Fruit fly (Drosophila melanogaster) whole organism, embryonic: ENCODE results near the gene CG33172.

Source experiments
- Antp ChIP-seq: fragments of 200-800 bp; sonication (Bioruptor generic); optimal IDR thresholded peaks from 3 replicates; lab custom pipeline; 2016; ENCODE audit warnings: missing biosample characterization, missing genetic modification characterization
- CG11560 ChIP-seq: fragments of 200-800 bp; sonication (Bioruptor generic); IDR thresholded peaks from 3 replicates; pipeline ENCODE4 v1.3.6; 2022; ENCODE audit warnings: missing biosample characterization, missing genetic modification characterization
- CG12071 ChIP-seq: fragments of 200-800 bp; sonication (Bioruptor generic); optimal IDR thresholded peaks from 3 replicates; lab custom pipeline; 2018; ENCODE audit warnings: missing biosample characterization, mild to moderate bottlenecking, missing genetic modification characterization
- CG12299 ChIP-seq: fragments of 200-800 bp; sonication (Bioruptor generic); optimal IDR thresholded peaks from 2 replicates; lab custom pipeline; 2018; ENCODE audit warnings: missing biosample characterization, mild to moderate bottlenecking, missing genetic modification characterization
- CG12659 ChIP-seq: fragments of 200-800 bp; sonication (Bioruptor generic); optimal IDR thresholded peaks from 3 replicates; lab custom pipeline; 2017; ENCODE audit warnings: mild to moderate bottlenecking, missing biosample characterization, missing genetic modification reagents, missing genetic modification characterization
- CG15011 ChIP-seq: fragments of 200-800 bp; sonication (Bioruptor generic); optimal IDR thresholded peaks from 3 replicates; lab custom pipeline; 2018; ENCODE audit warnings: missing biosample characterization, mild to moderate bottlenecking, missing genetic modification characterization
- CG15479 ChIP-seq: fragments of 200-800 bp; sonication (Bioruptor generic); optimal IDR thresholded peaks from 3 replicates; lab custom pipeline; 2019; ENCODE audit warnings: missing biosample characterization, mild to moderate bottlenecking, missing genetic modification characterization, moderate library complexity
- CG18262 ChIP-seq: fragments of 200-800 bp; optimal IDR thresholded peaks from 3 replicates; lab custom pipeline; 2019; ENCODE audit warnings: missing biosample characterization, mild to moderate bottlenecking, missing genetic modification characterization, moderate library complexity
- CG1832 ChIP-seq: fragments of 200-800 bp; sonication (Bioruptor generic); optimal IDR thresholded peaks from 2 replicates; lab custom pipeline; 2017; ENCODE audit warnings: missing biosample characterization, mild to moderate bottlenecking, missing genetic modification characterization, inconsistent platforms
- CG2712 ChIP-seq: fragments of 200-800 bp; optimal IDR thresholded peaks from 3 replicates; lab custom pipeline; 2019; ENCODE audit warnings: missing biosample characterization, mild to moderate bottlenecking, missing genetic modification characterization, moderate library complexity
- CG32532 ChIP-seq: fragments of 200-800 bp; sonication (Bioruptor generic); IDR thresholded peaks from 2 replicates; pipeline ENCODE4 v1.3.6; 2022; ENCODE audit warnings: missing biosample characterization, missing genetic modification characterization
- CG34376 ChIP-seq: fragments of 200-800 bp; sonication (Bioruptor generic); optimal IDR thresholded peaks from 2 replicates; lab custom pipeline; 2018; ENCODE audit warnings: missing biosample characterization, mild to moderate bottlenecking, missing genetic modification characterization
- CG4404 ChIP-seq: fragments of 200-800 bp; sonication (Bioruptor generic); IDR thresholded peaks from 2 replicates; pipeline ENCODE4 v1.3.6; 2022; ENCODE audit warnings: missing biosample characterization, missing genetic modification characterization
- CG4707 ChIP-seq: fragments of 200-800 bp; sonication (Bioruptor generic); optimal IDR thresholded peaks from 2 replicates; lab custom pipeline; 2018; ENCODE audit warnings: missing biosample characterization, mild to moderate bottlenecking, missing genetic modification characterization, moderate library complexity
- CG5180 ChIP-seq: fragments of 200-800 bp; sonication (Bioruptor generic); optimal IDR thresholded peaks from 3 replicates; lab custom pipeline; 2017; ENCODE audit warnings: missing biosample characterization, missing genetic modification characterization, mild to moderate bottlenecking, moderate library complexity, missing genetic modification reagents
- CG6175 ChIP-seq: fragments of 200-800 bp; sonication (Bioruptor generic); IDR thresholded peaks from 3 replicates; pipeline ENCODE4 v1.3.6; 2022; ENCODE audit warnings: missing biosample characterization, missing genetic modification characterization
- CG9932 ChIP-seq: fragments of 200-800 bp; sonication (Bioruptor generic); IDR thresholded peaks from 2 replicates; pipeline ENCODE4 v1.3.6; 2022; ENCODE audit warnings: missing biosample characterization, missing genetic modification characterization
- Camta ChIP-seq: fragments of 200-800 bp; sonication (Bioruptor generic); optimal IDR thresholded peaks from 2 replicates; lab custom pipeline; 2016; ENCODE audit warnings: missing biosample characterization, missing genetic modification characterization
- D ChIP-seq, 2 experiments: fragments of 200-800 bp in 1 of 2; fragments of >200 bp in 1 of 2; sonication (Bioruptor generic) in 1 of 2; optimal IDR thresholded peaks; 2 replicates in 1 of 2; 3 replicates in 1 of 2; lab custom pipeline; 2017; ENCODE audit warnings: mild to moderate bottlenecking in 1 of 2, missing biosample characterization in 1 of 2, missing genetic modification characterization in 1 of 2, missing genetic modification reagents in 1 of 2
- E2f1 ChIP-seq: fragments of 200-800 bp; sonication (Bioruptor generic); IDR thresholded peaks from 2 replicates; pipeline ENCODE4 v1.3.6; 2022; ENCODE audit warnings: missing biosample characterization, missing genetic modification characterization
- HmgD ChIP-seq: fragments of 200-800 bp; sonication (Bioruptor generic); optimal IDR thresholded peaks from 3 replicates; lab custom pipeline; 2016; ENCODE audit warnings: missing biosample characterization, missing genetic modification characterization
- Hr3 ChIP-seq: fragments of 200-800 bp; sonication (Bioruptor generic); optimal IDR thresholded peaks from 3 replicates; lab custom pipeline; 2016; ENCODE audit warnings: missing biosample characterization, missing genetic modification characterization
- Lim3 ChIP-seq: fragments of 200-800 bp; sonication (Bioruptor generic); IDR thresholded peaks from 2 replicates; pipeline ENCODE4 v1.3.6; 2022; ENCODE audit warnings: missing biosample characterization, missing genetic modification characterization
- Mad ChIP-seq: fragments of 200-800 bp; sonication (Bioruptor generic); optimal IDR thresholded peaks from 2 replicates; lab custom pipeline; 2016; ENCODE audit warnings: missing biosample characterization, missing genetic modification characterization
- Med ChIP-seq: fragments of 200-800 bp; sonication (Bioruptor generic); peaks from one replicate; lab custom pipeline; 2016; ENCODE audit warnings: missing biosample characterization, missing genetic modification characterization, mild to moderate bottlenecking, inconsistent platforms, moderate library complexity
- Nf-YA ChIP-seq: fragments of 200-800 bp; sonication (Bioruptor generic); IDR thresholded peaks from 2 replicates; pipeline ENCODE4 v1.3.6; 2022; ENCODE audit warnings: missing biosample characterization, missing genetic modification characterization
- Nf-YC ChIP-seq: fragments of 200-800 bp; optimal IDR thresholded peaks from 3 replicates; lab custom pipeline; 2019; ENCODE audit warnings: missing biosample characterization, mild to moderate bottlenecking, missing genetic modification characterization, moderate library complexity
- NfI ChIP-seq: fragments of 200-800 bp; sonication (Bioruptor generic); optimal IDR thresholded peaks from 3 replicates; lab custom pipeline; 2018; ENCODE audit warnings: missing biosample characterization, mild to moderate bottlenecking, missing genetic modification characterization, moderate library complexity
- Oli ChIP-seq: fragments of 200-800 bp; sonication (Bioruptor generic); optimal IDR thresholded peaks from 2 replicates; lab custom pipeline; 2018; ENCODE audit warnings: missing biosample characterization, mild to moderate bottlenecking, missing genetic modification characterization, moderate library complexity
- Poxn ChIP-seq: fragments of 200-800 bp; sonication (Bioruptor generic); IDR thresholded peaks from 2 replicates; pipeline ENCODE4 v1.3.6; 2022; ENCODE audit warnings: missing biosample characterization, missing genetic modification characterization
- Ptx1 ChIP-seq: fragments of 200-800 bp; sonication (Bioruptor generic); IDR thresholded peaks from 2 replicates; pipeline ENCODE4 v1.3.6; 2022; ENCODE audit warnings: missing biosample characterization, missing genetic modification characterization
- Rfx ChIP-seq: fragments of 200-800 bp; sonication (Bioruptor generic); IDR thresholded peaks from 2 replicates; pipeline ENCODE4 v1.3.6; 2022; ENCODE audit warnings: missing biosample characterization, missing genetic modification characterization
- Six4 ChIP-seq: fragments of 200-800 bp; sonication (Bioruptor generic); optimal IDR thresholded peaks from 2 replicates; lab custom pipeline; 2016; ENCODE audit warnings: missing biosample characterization, missing genetic modification characterization
- Sox100B ChIP-seq: fragments of 200-800 bp; sonication (Bioruptor generic); optimal IDR thresholded peaks from 3 replicates; lab custom pipeline; 2018; ENCODE audit warnings: missing biosample characterization, mild to moderate bottlenecking, missing genetic modification characterization
- ac ChIP-seq: fragments of 200-800 bp; sonication (Bioruptor generic); optimal IDR thresholded peaks from 3 replicates; lab custom pipeline; 2017; ENCODE audit warnings: missing biosample characterization, mild to moderate bottlenecking, missing genetic modification characterization
- cato ChIP-seq: fragments of 200-800 bp; sonication (Bioruptor generic); optimal IDR thresholded peaks from 2 replicates; lab custom pipeline; 2016; ENCODE audit warnings: missing biosample characterization, missing genetic modification characterization, borderline replicate concordance
- dpn ChIP-seq, 2 experiments: fragments of 200-800 bp; sonication (Bioruptor generic); optimal IDR thresholded peaks; 3 replicates each; lab custom pipeline; 2016; ENCODE audit warnings: missing biosample characterization in 2 of 2, missing genetic modification characterization in 2 of 2
- ftz-f1 ChIP-seq: fragments of 200-800 bp; sonication (Bioruptor generic); optimal IDR thresholded peaks from 2 replicates; lab custom pipeline; 2016; ENCODE audit warnings: missing biosample characterization, missing genetic modification characterization
- gfzf ChIP-seq: fragments of 200-800 bp; sonication (Bioruptor generic); optimal IDR thresholded peaks from 2 replicates; lab custom pipeline; 2016; ENCODE audit warnings: missing biosample characterization, mild to moderate bottlenecking, missing genetic modification characterization, moderate library complexity
- klu ChIP-seq: fragments of 200-800 bp; sonication (Bioruptor generic); IDR thresholded peaks from 2 replicates; pipeline ENCODE4 v1.3.6; 2022; ENCODE audit warnings: missing biosample characterization, missing genetic modification characterization
- knrl ChIP-seq: fragments of 200-800 bp; sonication (Bioruptor generic); IDR thresholded peaks from 3 replicates; pipeline ENCODE4 v1.3.6; 2022; ENCODE audit warnings: missing biosample characterization, missing genetic modification characterization; ENCODE audit not compliant: partially characterized antibody
- nom ChIP-seq: fragments of 200-800 bp; sonication (Bioruptor generic); optimal IDR thresholded peaks from 2 replicates; lab custom pipeline; 2017; ENCODE audit warnings: missing biosample characterization, missing genetic modification characterization, mild to moderate bottlenecking, moderate library complexity, missing genetic modification reagents
- pan ChIP-seq, 4 experiments: fragments of >200 bp in 3 of 4; fragments of 200-800 bp in 1 of 4; sonication (Bioruptor generic) in 1 of 4; optimal IDR thresholded peaks in 3 of 4; IDR thresholded peaks in 1 of 4; 2 replicates each; pipeline versions ENCODE4 v1.3.6 to Lab custom; 2017 to 2022; ENCODE audit warnings: missing biosample characterization in 2 of 4, missing genetic modification characterization in 2 of 4, mixed read lengths in 1 of 4
- psq ChIP-seq: fragments of 200-800 bp; sonication (Bioruptor generic); optimal IDR thresholded peaks from 2 replicates; lab custom pipeline; 2017; ENCODE audit warnings: missing biosample characterization, missing genetic modification characterization
- tap ChIP-seq: fragments of 200-800 bp; optimal IDR thresholded peaks from 3 replicates; lab custom pipeline; 2019; ENCODE audit warnings: missing biosample characterization, mild to moderate bottlenecking, missing genetic modification characterization, moderate library complexity
- tna ChIP-seq: fragments of 200-800 bp; sonication (Bioruptor generic); IDR thresholded peaks from 2 replicates; pipeline ENCODE4 v1.3.6; 2022; ENCODE audit warnings: missing biosample characterization, missing genetic modification characterization; ENCODE audit not compliant: partially characterized antibody
- tup ChIP-seq: fragments of 200-800 bp; sonication (Bioruptor generic); optimal IDR thresholded peaks from 2 replicates; lab custom pipeline; 2016; ENCODE audit warnings: missing biosample characterization, mild to moderate bottlenecking, missing genetic modification characterization, moderate library complexity

The CG33172 gene

dm6 chrX:15788235-15789187, 19.0 kb downstream of the CG33172 start, which contains the start of gene Rhp (continued):
- TF ChIP-seq CG12659 (GFP tag; lab: Kevin White, UChicago) (peak; percentile 12), nom (GFP tag; lab: Kevin White, UChicago) (peak; percentile 90), Nf-YA (GFP tag; lab: Robert Waterston, UW) (no peak), CG2712 (tag; lab: Kevin White, UChicago) (peak; percentile 26), Sox100B (GFP tag; lab: Kevin White, UChicago) (peak; percentile 60), ftz-f1 (GFP tag; lab: Kevin White, UChicago) (no peak), HmgD (GFP tag; lab: Kevin White, UChicago) (no peak), CG5180 (GFP tag; lab: Kevin White, UChicago) (peak; percentile 56), gfzf (GFP tag; lab: Kevin White, UChicago) (peak; percentile 71), psq (GFP tag; lab: Kevin White, UChicago) (no peak), pan (optimal IDR thresholded peaks at IDR 0.05; lab: Kevin White, UChicago) (no peak), pan (GFP tag; optimal IDR thresholded peaks at IDR 0.05 in 1 of 2, IDR thresholded peaks at IDR 0.05 in 1 of 2) (no peak), CG18262 (tag; lab: Kevin White, UChicago) (peak; percentile 45), Mad (GFP tag; lab: Kevin White, UChicago) (no peak), CG34376 (GFP tag; lab: Kevin White, UChicago) (no peak), NfI (GFP tag; lab: Kevin White, UChicago) (peak; percentile 0), Med (GFP tag; lab: Kevin White, UChicago) (peak; percentile 76), CG32532 (GFP tag; lab: Robert Waterston, UW) (no peak), klu (GFP tag; lab: Robert Waterston, UW) (no peak), E2f1 (GFP tag; lab: Robert Waterston, UW) (no peak; the same call in 1 of the 2 replicates), CG12299 (tag; lab: Kevin White, UChicago) (peak; percentile 65), CG15011 (GFP tag; lab: Kevin White, UChicago) (no peak), CG1832 (GFP tag; lab: Kevin White, UChicago) (no peak), Antp (no peak), CG15479 (GFP tag; lab: Kevin White, UChicago) (no peak), Ptx1 (no peak), knrl (GFP tag; lab: Robert Waterston, UW) (no peak), Six4 (GFP tag; lab: Kevin White, UChicago) (no peak), D (optimal IDR thresholded peaks at IDR 0.05; lab: Kevin White, UChicago) (no peak), D (GFP tag; optimal IDR thresholded peaks at IDR 0.05; lab: Kevin White, UChicago) (peak; percentile 43), CG11560 (tag; lab: Robert Waterston, UW) (no peak), tup (GFP tag; lab: Kevin White, UChicago) (no peak), Nf-YC (peak; percentile 45), Lim3 (GFP tag; lab: Robert Waterston, UW) (no peak), dpn (GFP tag; optimal IDR thresholded peaks at IDR 0.05; lab: Kevin White, UChicago) (no peak), CG4404 (GFP tag; lab: Robert Waterston, UW) (no peak), cato (no peak), CG4707 (GFP tag; lab: Kevin White, UChicago) (peak; percentile 62), Poxn (GFP tag; lab: Robert Waterston, UW) (no peak), CG6175 (GFP tag; lab: Robert Waterston, UW) (no peak), Oli (tag; lab: Kevin White, UChicago) (peak; percentile 16), CG12071 (GFP tag; lab: Kevin White, UChicago) (peak; percentile 69), Camta (GFP tag; lab: Kevin White, UChicago) (no peak), tap (peak; percentile 69), CG9932 (GFP tag; lab: Robert Waterston, UW) (no peak), Rfx (GFP tag; lab: Robert Waterston, UW) (no peak), tna (GFP tag; lab: Robert Waterston, UW) (no peak), Hr3 (no peak), ac (peak; percentile 19)
